Worm (Caenorhabditis elegans) whole organism, L3 larva: Measurements from ENCODE around the gene F08H9.3.

ENCODE experiments used
- R02D3.7 ChIP-seq: fragments of 150-350 bp; optimal IDR thresholded peaks from 2 replicates; lab custom pipeline; 2014; ENCODE audit warnings: missing biosample characterization, missing genetic modification characterization
- aly-2 ChIP-seq: fragments of 150-350 bp; optimal IDR thresholded peaks from 2 replicates; lab custom pipeline; 2014; ENCODE audit warnings: missing biosample characterization, missing genetic modification characterization
- ceh-28 ChIP-seq: fragments of 150-350 bp; optimal IDR thresholded peaks from 2 replicates; lab custom pipeline; 2014; ENCODE audit warnings: missing biosample characterization, missing genetic modification reagents, missing genetic modification characterization
- egl-27 ChIP-seq: sonication (generic microtip); optimal IDR thresholded peaks from 4 replicates; lab custom pipeline; 2017; ENCODE audit warnings: missing biosample characterization, missing genetic modification reagents, missing genetic modification characterization
- fkh-10 ChIP-seq: sonication (generic microtip); optimal IDR thresholded peaks from 2 replicates; lab custom pipeline; 2017; ENCODE audit warnings: missing biosample characterization, missing genetic modification reagents, missing genetic modification characterization
- lin-39 ChIP-seq: fragments of 150-350 bp; optimal IDR thresholded peaks from 2 replicates; lab custom pipeline; 2018; ENCODE audit warnings: missing biosample characterization, missing genetic modification reagents, missing genetic modification characterization
- mdl-1 ChIP-seq: fragments of 150-350 bp; optimal IDR thresholded peaks from 2 replicates; lab custom pipeline; 2014; ENCODE audit warnings: missing biosample characterization, missing genetic modification characterization
- nhr-23 ChIP-seq: fragments of 150-350 bp; optimal IDR thresholded peaks from 2 replicates; lab custom pipeline; 2014; ENCODE audit warnings: missing biosample characterization, missing genetic modification reagents, missing genetic modification characterization
- nhr-25 ChIP-seq: sonication (generic microtip); optimal IDR thresholded peaks from 2 replicates; lab custom pipeline; 2017; ENCODE audit warnings: missing biosample characterization, missing genetic modification characterization
- pha-4 ChIP-seq: fragments of 150-350 bp; optimal IDR thresholded peaks from 2 replicates; lab custom pipeline; 2014; ENCODE audit warnings: missing biosample characterization, missing genetic modification reagents, missing genetic modification characterization
- pqm-1 ChIP-seq: fragments of 150-350 bp; optimal IDR thresholded peaks from 2 replicates; lab custom pipeline; 2017; ENCODE audit warnings: missing biosample characterization, missing genetic modification characterization, inconsistent platforms
- unc-62 ChIP-seq: fragments of 150-350 bp; sonication (generic microtip); optimal IDR thresholded peaks from 4 replicates; lab custom pipeline; 2014; ENCODE audit warnings: missing biosample characterization, missing genetic modification reagents, missing genetic modification characterization
- ztf-11 ChIP-seq: fragments of 150-350 bp; optimal IDR thresholded peaks from 2 replicates; lab custom pipeline; 2014; ENCODE audit warnings: missing biosample characterization, missing genetic modification characterization

DNA sequence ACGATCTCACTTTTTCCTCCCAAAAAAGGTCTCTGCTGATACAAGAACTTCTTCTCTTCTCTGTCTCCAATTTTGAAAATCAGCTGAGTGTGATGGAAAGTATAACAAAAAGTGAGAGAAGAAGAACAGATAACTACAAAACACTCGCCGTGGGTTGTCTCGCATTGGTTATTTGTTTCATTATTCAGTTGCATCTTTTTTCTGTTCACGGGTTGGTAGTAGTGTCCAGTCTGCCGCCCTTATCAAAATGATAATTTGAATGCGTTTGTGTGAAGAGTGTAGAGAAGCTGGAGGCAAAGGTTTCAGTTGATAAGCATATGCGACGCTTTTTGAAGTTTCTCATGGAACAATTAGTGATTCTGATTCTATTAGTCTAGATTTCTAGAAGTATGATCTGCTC lies 39.9 kb upstream of the F08H9.3 start:
- TF ChIP-seq lin-39 (tag; lab: Kevin White, UChicago) (no peak), aly-2 (tag; lab: Kevin White, UChicago) (no peak), pqm-1 (tag; lab: Kevin White, UChicago) (peak; percentile 81), fkh-10 (GFP tag; lab: Kevin White, UChicago) (no peak), pha-4 (tag; lab: Kevin White, UChicago) (peak; percentile 36), nhr-23 (tag; lab: Kevin White, UChicago) (no peak), mdl-1 (tag; lab: Kevin White, UChicago) (no peak), ceh-28 (tag; lab: Kevin White, UChicago) (no peak), egl-27 (tag; lab: Kevin White, UChicago) (no peak), nhr-25 (tag; lab: Kevin White, UChicago) (no peak), unc-62 (GFP tag; lab: Kevin White, UChicago) (no peak), R02D3.7 (tag; lab: Kevin White, UChicago) (no peak), ztf-11 (tag; lab: Kevin White, UChicago) (no peak)
